Worm (Caenorhabditis elegans): Measurements from ENCODE around the gene pitr-1.

DNA sequence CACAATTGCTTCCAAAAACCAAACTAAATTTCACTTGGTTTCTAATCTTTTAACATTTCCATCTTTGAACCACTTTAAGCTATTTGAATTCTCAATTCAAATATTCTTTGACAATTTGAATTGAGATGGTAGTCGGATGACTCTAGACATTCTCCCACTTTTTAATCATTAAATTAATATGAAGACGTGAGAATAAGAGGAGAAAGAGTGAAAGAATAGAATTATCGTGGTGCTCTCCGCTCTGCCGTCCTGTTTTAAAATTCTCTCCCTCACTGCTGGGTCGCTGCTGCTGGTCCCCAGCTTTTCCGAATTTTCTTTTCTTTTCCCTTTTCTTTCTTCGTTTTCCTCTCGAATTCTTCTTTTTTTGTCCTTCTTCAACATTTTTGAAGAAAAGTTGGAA lies 9.5 kb downstream of the pitr-1 start:
- TF ChIP-seq him-1 (tag; optimal IDR thresholded peaks at IDR 0.05) (no peak), dao-5 (tag; optimal IDR thresholded peaks at IDR 0.05) (no peak)

Measured in whole organism, L4/young adult.